Worm (Caenorhabditis elegans) whole organism, L1 larva: ENCODE measurements around the gene F47B10.8.

Experiments
- grh-1 ChIP-seq: fragments of 200-800 bp; sonication (Bioruptor generic); IDR thresholded peaks from 2 replicates; pipeline ENCODE4 v1.3.6; 2022; ENCODE audit warnings: missing genetic modification reagents, missing genetic modification characterization, missing compliant biosample characterization
- nhr-28 ChIP-seq: fragments of 150-350 bp; optimal IDR thresholded peaks from 2 replicates; lab custom pipeline; 2014; ENCODE audit warnings: missing biosample characterization, missing genetic modification characterization
- unc-62 ChIP-seq: fragments of 150-350 bp; optimal IDR thresholded peaks from 2 replicates; lab custom pipeline; 2014; ENCODE audit warnings: missing biosample characterization, missing genetic modification reagents, missing genetic modification characterization
- zag-1 ChIP-seq: fragments of 150-350 bp; optimal IDR thresholded peaks from 2 replicates; lab custom pipeline; 2014; ENCODE audit warnings: missing biosample characterization, missing genetic modification characterization

DNA sequence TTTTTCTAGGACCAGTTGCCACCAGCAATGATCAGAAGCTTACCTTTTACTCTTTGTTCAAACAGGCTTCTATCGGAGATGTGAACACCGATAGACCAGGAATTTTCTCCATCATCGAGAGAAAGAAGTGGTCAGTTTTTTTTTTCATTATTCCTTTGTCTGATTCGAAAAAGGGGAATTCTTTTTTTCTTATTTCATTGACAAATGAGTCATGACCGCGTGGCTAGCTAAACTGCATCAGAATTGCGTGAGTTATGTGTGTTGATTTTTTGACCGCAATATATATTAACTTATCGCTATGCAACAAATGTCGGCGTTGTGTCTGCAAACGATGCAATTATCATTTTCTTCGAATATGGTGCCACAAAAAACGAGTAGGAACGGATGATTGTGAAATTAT, 7.2 kb downstream of the F47B10.8 start:
- TF ChIP-seq unc-62 (GFP tag; lab: Kevin White, UChicago), result no peak
- TF ChIP-seq grh-1 (GFP tag; lab: Robert Waterston, UW), result no peak
- TF ChIP-seq nhr-28 (tag; lab: Kevin White, UChicago), result no peak
- TF ChIP-seq zag-1, result no peak
